Worm (Caenorhabditis elegans) whole organism, mixed stage, embryonic: Measurements from ENCODE around the gene fbxb-115.

Experiments
- M03D4.4 ChIP-seq: sonication (generic microtip); optimal IDR thresholded peaks from 2 replicates; lab custom pipeline; 2017; ENCODE audit warnings: mild to moderate bottlenecking, missing genetic modification characterization, missing compliant biosample characterization
- bed-3 ChIP-seq: fragments of 200-800 bp; sonication (Bioruptor generic); optimal IDR thresholded peaks from 3 replicates; lab custom pipeline; 2018; ENCODE audit warnings: mild to moderate bottlenecking, missing genetic modification characterization, moderate library complexity, missing compliant biosample characterization
- ceh-39 ChIP-seq: fragments of 150-350 bp; optimal IDR thresholded peaks from 2 replicates; lab custom pipeline; 2014; ENCODE audit warnings: missing biosample characterization, missing genetic modification characterization
- ceh-43 ChIP-seq: fragments of 200-800 bp; sonication (Bioruptor generic); optimal IDR thresholded peaks from 2 replicates; lab custom pipeline; 2018; ENCODE audit warnings: mild to moderate bottlenecking, missing genetic modification characterization, moderate library complexity, missing compliant biosample characterization
- ceh-83 ChIP-seq: fragments of 200-800 bp; sonication (Bioruptor generic); optimal IDR thresholded peaks from 2 replicates; lab custom pipeline; 2018; ENCODE audit warnings: mild to moderate bottlenecking, missing genetic modification characterization, missing compliant biosample characterization
- ces-1 ChIP-seq: fragments of 150-350 bp; optimal IDR thresholded peaks from 2 replicates; lab custom pipeline; 2014; ENCODE audit warnings: missing biosample characterization, missing genetic modification reagents, missing genetic modification characterization
- cnd-1 ChIP-seq: fragments of 200-800 bp; sonication (Bioruptor generic); optimal IDR thresholded peaks from 2 replicates; lab custom pipeline; 2018; ENCODE audit warnings: mild to moderate bottlenecking, missing genetic modification characterization, missing compliant biosample characterization
- drap-1 ChIP-seq: fragments of 200-800 bp; sonication (Bioruptor generic); optimal IDR thresholded peaks from 3 replicates; lab custom pipeline; 2018; ENCODE audit warnings: mild to moderate bottlenecking, missing genetic modification characterization, missing compliant biosample characterization
- elt-3 ChIP-seq: fragments of 150-350 bp; optimal IDR thresholded peaks from 2 replicates; lab custom pipeline; 2014; ENCODE audit warnings: missing biosample characterization, missing genetic modification characterization
- flh-1 ChIP-seq: fragments of 200-800 bp; sonication (Bioruptor generic); optimal IDR thresholded peaks from 2 replicates; lab custom pipeline; 2018; ENCODE audit warnings: mild to moderate bottlenecking, missing genetic modification characterization, moderate library complexity, missing compliant biosample characterization
- ham-2 ChIP-seq: fragments of 200-800 bp; sonication (Bioruptor generic); optimal IDR thresholded peaks from 2 replicates; lab custom pipeline; 2018; ENCODE audit warnings: mild to moderate bottlenecking, missing genetic modification characterization, missing compliant biosample characterization
- hlh-1 ChIP-seq: fragments of 150-350 bp; optimal IDR thresholded peaks from 2 replicates; lab custom pipeline; 2014; ENCODE audit warnings: missing biosample characterization, missing genetic modification reagents, missing genetic modification characterization
- lin-13 ChIP-seq: fragments of 150-350 bp; optimal IDR thresholded peaks from 2 replicates; lab custom pipeline; 2014; ENCODE audit warnings: missing biosample characterization, missing genetic modification characterization
- lin-32 ChIP-seq: fragments of 200-800 bp; sonication (Bioruptor generic); optimal IDR thresholded peaks from 2 replicates; lab custom pipeline; 2018; ENCODE audit warnings: mild to moderate bottlenecking, missing genetic modification characterization, missing compliant biosample characterization
- lsy-2 ChIP-seq: fragments of 150-350 bp; optimal IDR thresholded peaks from 2 replicates; lab custom pipeline; 2014; ENCODE audit warnings: missing biosample characterization, missing genetic modification characterization
- mab-5 ChIP-seq: fragments of 150-350 bp; optimal IDR thresholded peaks from 2 replicates; lab custom pipeline; 2014; ENCODE audit warnings: missing biosample characterization, missing genetic modification characterization
- mep-1 ChIP-seq: fragments of 150-350 bp; optimal IDR thresholded peaks from 2 replicates; lab custom pipeline; 2017; ENCODE audit warnings: missing biosample characterization, missing genetic modification reagents, missing genetic modification characterization, inconsistent platforms
- mls-2 ChIP-seq: sonication (generic microtip); optimal IDR thresholded peaks from 2 replicates; lab custom pipeline; 2016; ENCODE audit warnings: mild to moderate bottlenecking, missing genetic modification characterization, moderate library complexity, missing compliant biosample characterization
- nhr-12 ChIP-seq: fragments of 150-350 bp; optimal IDR thresholded peaks from 2 replicates; lab custom pipeline; 2014; ENCODE audit warnings: missing biosample characterization, missing genetic modification characterization
- nhr-2 ChIP-seq: fragments of 150-350 bp; optimal IDR thresholded peaks from 2 replicates; lab custom pipeline; 2014; ENCODE audit warnings: missing biosample characterization, missing genetic modification characterization
- nhr-237 ChIP-seq: fragments of 150-350 bp; optimal IDR thresholded peaks from 2 replicates; lab custom pipeline; 2014; ENCODE audit warnings: missing biosample characterization, missing genetic modification characterization
- nhr-28 ChIP-seq: fragments of 150-350 bp; optimal IDR thresholded peaks from 2 replicates; lab custom pipeline; 2014; ENCODE audit warnings: missing biosample characterization, missing genetic modification characterization
- nhr-76 ChIP-seq: sonication (generic microtip); optimal IDR thresholded peaks from 2 replicates; lab custom pipeline; 2017; ENCODE audit warnings: missing biosample characterization, missing genetic modification characterization
- pha-4 ChIP-seq: fragments of 150-350 bp; optimal IDR thresholded peaks from 2 replicates; lab custom pipeline; 2018; ENCODE audit warnings: missing biosample characterization, missing genetic modification reagents, missing genetic modification characterization
- sem-2 ChIP-seq: fragments of 200-800 bp; sonication (Bioruptor generic); optimal IDR thresholded peaks from 2 replicates; lab custom pipeline; 2018; ENCODE audit warnings: mild to moderate bottlenecking, missing genetic modification characterization, missing compliant biosample characterization
- snpc-4 ChIP-seq: fragments of 150-350 bp; optimal IDR thresholded peaks from 2 replicates; lab custom pipeline; 2014; ENCODE audit warnings: missing biosample characterization, missing genetic modification characterization
- sptf-1 ChIP-seq: sonication (generic microtip); optimal IDR thresholded peaks from 2 replicates; lab custom pipeline; 2017; ENCODE audit warnings: mild to moderate bottlenecking, missing genetic modification characterization, moderate library complexity, missing compliant biosample characterization
- tbx-8 ChIP-seq: fragments of 200-800 bp; sonication (Bioruptor generic); optimal IDR thresholded peaks from 2 replicates; lab custom pipeline; 2018; ENCODE audit warnings: mild to moderate bottlenecking, missing genetic modification characterization, moderate library complexity, missing compliant biosample characterization
- unc-120 ChIP-seq: sonication (generic microtip); optimal IDR thresholded peaks from 2 replicates; lab custom pipeline; 2017; ENCODE audit warnings: missing genetic modification characterization, missing compliant biosample characterization; ENCODE audit not compliant: poor library complexity, severe bottlenecking
- unc-39 ChIP-seq: fragments of 150-350 bp; optimal IDR thresholded peaks from 2 replicates; lab custom pipeline; 2014; ENCODE audit warnings: missing biosample characterization, missing genetic modification characterization
- unc-62 ChIP-seq: fragments of 150-350 bp; optimal IDR thresholded peaks from 2 replicates; lab custom pipeline; 2014; ENCODE audit warnings: missing biosample characterization, missing genetic modification reagents, missing genetic modification characterization
- zip-8 ChIP-seq: fragments of 150-350 bp; optimal IDR thresholded peaks from 2 replicates; lab custom pipeline; 2014; ENCODE audit warnings: missing biosample characterization, missing genetic modification characterization
- ztf-11 ChIP-seq: fragments of 150-350 bp; optimal IDR thresholded peaks from 2 replicates; lab custom pipeline; 2014; ENCODE audit warnings: missing biosample characterization, missing genetic modification characterization

Gene fbxb-115

ce11 chrV:19231167-19231566, 8.9 kb downstream of the fbxb-115 start:
- TF ChIP-seq flh-1 (no peak), nhr-28 (no peak), nhr-2 (tag; lab: Kevin White, UChicago) (no peak), unc-39 (tag; lab: Kevin White, UChicago) (peak; percentile 3), ceh-43 (GFP tag; lab: Kevin White, UChicago) (no peak), elt-3 (tag; lab: Kevin White, UChicago) (no peak), ham-2 (peak; percentile 51), pha-4 (tag; lab: Kevin White, UChicago) (no peak), tbx-8 (GFP tag; lab: Kevin White, UChicago) (no peak), ceh-83 (GFP tag; lab: Kevin White, UChicago) (no peak), zip-8 (tag; lab: Kevin White, UChicago) (no peak)
- TF ChIP-seq, all 35 proteins: peak for 2

ce11 chrV:19230413-19230812, 9.6 kb downstream of the fbxb-115 start, which contains the start of gene sqst-3:
Gene sqst-3 (plus strand): TSS chrV:19230782.
- TF ChIP-seq nhr-2 (tag; lab: Kevin White, UChicago) (no peak), sptf-1 (no peak), cnd-1 (tag; lab: Kevin White, UChicago) (no peak), ces-1 (GFP tag; lab: Kevin White, UChicago) (no peak), ceh-83 (GFP tag; lab: Kevin White, UChicago) (no peak), mab-5 (tag; lab: Kevin White, UChicago) (no peak), sem-2 (GFP tag; lab: Kevin White, UChicago) (no peak), ceh-43 (GFP tag; lab: Kevin White, UChicago) (no peak), flh-1 (no peak), unc-120 (no peak), nhr-12 (tag; lab: Kevin White, UChicago) (no peak), pha-4 (tag; lab: Kevin White, UChicago) (no peak), drap-1 (GFP tag; lab: Kevin White, UChicago) (no peak), elt-3 (tag; lab: Kevin White, UChicago) (no peak), nhr-76 (no peak), ham-2 (no peak), nhr-28 (no peak)

ce11 chrV:19217675-19218074, 22.4 kb downstream of the fbxb-115 start, which contains the start of gene oac-49:
Gene oac-49 (plus strand): TSS chrV:19217975.
- TF ChIP-seq sptf-1: no peak
- no peak for TF ChIP-seq lsy-2
- TF ChIP-seq nhr-237 (tag; lab: Kevin White, UChicago): no peak
- TF ChIP-seq snpc-4 (tag; lab: Kevin White, UChicago): no peak
- TF ChIP-seq ham-2: no peak
- TF ChIP-seq ceh-83 (GFP tag; lab: Kevin White, UChicago): no peak
- TF ChIP-seq lin-32 (GFP tag; lab: Kevin White, UChicago): no peak
- no peak for TF ChIP-seq drap-1 (GFP tag; lab: Kevin White, UChicago)
- TF ChIP-seq nhr-2 (tag; lab: Kevin White, UChicago): no peak
- TF ChIP-seq unc-62 (GFP tag; lab: Kevin White, UChicago): no peak
- no peak for TF ChIP-seq nhr-76
- no peak for TF ChIP-seq bed-3

ce11 chrV:19217104-19217503, 22.9 kb downstream of the fbxb-115 start, which contains the start of gene srr-2:
Gene srr-2 (minus strand): TSS chrV:19217176.
- no peak for TF ChIP-seq mab-5 (tag; lab: Kevin White, UChicago)
- TF ChIP-seq nhr-28: no peak
- TF ChIP-seq nhr-2 (tag; lab: Kevin White, UChicago): no peak
- no peak for TF ChIP-seq sptf-1
- no peak for TF ChIP-seq nhr-12 (tag; lab: Kevin White, UChicago)
- TF ChIP-seq mep-1 (tag; lab: Kevin White, UChicago): no peak
- TF ChIP-seq mls-2 (tag; lab: Kevin White, UChicago): no peak
- TF ChIP-seq lin-13 (tag; lab: Kevin White, UChicago): no peak
- TF ChIP-seq hlh-1: no peak
- no peak for TF ChIP-seq unc-62 (GFP tag; lab: Kevin White, UChicago)
- no peak for TF ChIP-seq cnd-1 (tag; lab: Kevin White, UChicago)
- no peak for TF ChIP-seq ztf-11 (tag; lab: Kevin White, UChicago)
- no peak for TF ChIP-seq zip-8 (tag; lab: Kevin White, UChicago)
- TF ChIP-seq M03D4.4 (tag; lab: Kevin White, UChicago): no peak
- no peak for TF ChIP-seq ceh-39 (tag; lab: Kevin White, UChicago)
- TF ChIP-seq drap-1 (GFP tag; lab: Kevin White, UChicago): no peak
- no peak for TF ChIP-seq ces-1 (GFP tag; lab: Kevin White, UChicago)
- no peak for TF ChIP-seq nhr-76
- TF ChIP-seq lsy-2: no peak
- no peak for TF ChIP-seq elt-3 (tag; lab: Kevin White, UChicago)
